Fruit fly (Drosophila melanogaster) whole organism, embryonic: Measurements from ENCODE around the gene Eato.

Experiments used
- Adf1 ChIP-seq: fragments of 200-800 bp; sonication (Bioruptor generic); IDR thresholded peaks from 2 replicates; pipeline ENCODE4 v1.3.6; 2022; ENCODE audit warnings: missing biosample characterization, missing genetic modification characterization
- Atf6 ChIP-seq: fragments of 200-800 bp; sonication (Bioruptor generic); IDR thresholded peaks from 2 replicates; pipeline ENCODE4 v1.3.6; 2022; ENCODE audit warnings: missing biosample characterization, missing genetic modification characterization
- B-H1 ChIP-seq: fragments of 200-800 bp; sonication (Bioruptor generic); IDR thresholded peaks from 3 replicates; pipeline ENCODE4 v1.3.6; 2022; ENCODE audit warnings: missing biosample characterization, missing genetic modification characterization
- Bteb2 ChIP-seq: fragments of 200-800 bp; sonication (Bioruptor generic); optimal IDR thresholded peaks from 2 replicates; lab custom pipeline; 2016; ENCODE audit warnings: missing biosample characterization, missing genetic modification characterization
- CG10147 ChIP-seq: fragments of 200-800 bp; sonication (Bioruptor generic); optimal IDR thresholded peaks from 2 replicates; lab custom pipeline; 2019; ENCODE audit warnings: missing biosample characterization, mild to moderate bottlenecking, missing genetic modification characterization, moderate library complexity
- CG12299 ChIP-seq: fragments of 200-800 bp; sonication (Bioruptor generic); optimal IDR thresholded peaks from 2 replicates; lab custom pipeline; 2018; ENCODE audit warnings: missing biosample characterization, mild to moderate bottlenecking, missing genetic modification characterization
- CG12659 ChIP-seq: fragments of 200-800 bp; sonication (Bioruptor generic); optimal IDR thresholded peaks from 3 replicates; lab custom pipeline; 2017; ENCODE audit warnings: mild to moderate bottlenecking, missing biosample characterization, missing genetic modification reagents, missing genetic modification characterization
- CG13424 ChIP-seq: fragments of 200-800 bp; sonication (Bioruptor generic); optimal IDR thresholded peaks from 2 replicates; lab custom pipeline; 2019; ENCODE audit warnings: missing biosample characterization, mild to moderate bottlenecking, missing genetic modification characterization, moderate library complexity
- CG13624 ChIP-seq: fragments of 200-800 bp; sonication (Bioruptor generic); optimal IDR thresholded peaks from 2 replicates; lab custom pipeline; 2016; ENCODE audit warnings: missing biosample characterization, missing genetic modification characterization
- CG15514 ChIP-seq: fragments of 200-800 bp; sonication (Bioruptor generic); optimal IDR thresholded peaks from 3 replicates; lab custom pipeline; 2017; ENCODE audit warnings: missing biosample characterization, missing genetic modification characterization, mild to moderate bottlenecking, moderate library complexity, missing genetic modification reagents
- CG17186 ChIP-seq: fragments of 200-800 bp; sonication (Bioruptor generic); optimal IDR thresholded peaks from 3 replicates; lab custom pipeline; 2017; ENCODE audit warnings: missing biosample characterization, missing genetic modification reagents, missing genetic modification characterization
- CG17802 ChIP-seq: fragments of 200-800 bp; sonication (Bioruptor generic); optimal IDR thresholded peaks from 2 replicates; lab custom pipeline; 2018; ENCODE audit warnings: missing biosample characterization, mild to moderate bottlenecking, missing genetic modification characterization, moderate library complexity
- CG18599 ChIP-seq: fragments of 200-800 bp; sonication (Bioruptor generic); optimal IDR thresholded peaks from 3 replicates; lab custom pipeline; 2017; ENCODE audit warnings: missing biosample characterization, missing genetic modification characterization, mild to moderate bottlenecking, moderate library complexity, missing genetic modification reagents
- CG30403 ChIP-seq: fragments of 200-800 bp; sonication (Bioruptor generic); optimal IDR thresholded peaks from 3 replicates; lab custom pipeline; 2016; ENCODE audit warnings: missing biosample characterization, missing genetic modification characterization
- CG42726 ChIP-seq: fragments of 200-800 bp; sonication (Bioruptor generic); IDR thresholded peaks from 2 replicates; pipeline ENCODE4 v1.3.6; 2022; ENCODE audit warnings: missing biosample characterization, missing genetic modification characterization; ENCODE audit not compliant: partially characterized antibody
- CG4617 ChIP-seq: fragments of 200-800 bp; sonication (Bioruptor generic); optimal IDR thresholded peaks from 3 replicates; lab custom pipeline; 2016; ENCODE audit warnings: missing biosample characterization, missing genetic modification characterization, borderline replicate concordance
- CG8089 ChIP-seq: fragments of 200-800 bp; sonication (Bioruptor generic); optimal IDR thresholded peaks from 3 replicates; lab custom pipeline; 2016; ENCODE audit warnings: missing biosample characterization, missing genetic modification characterization
- CG9727 ChIP-seq: fragments of 200-800 bp; sonication (Bioruptor generic); optimal IDR thresholded peaks from 3 replicates; lab custom pipeline; 2017; ENCODE audit warnings: missing biosample characterization, mild to moderate bottlenecking, missing genetic modification characterization
- Hmx ChIP-seq: fragments of 200-800 bp; sonication (Bioruptor generic); optimal IDR thresholded peaks from 2 replicates; lab custom pipeline; 2016; ENCODE audit warnings: missing biosample characterization, missing genetic modification characterization
- Kr ChIP-seq: fragments of 200-800 bp; sonication (Bioruptor generic); optimal IDR thresholded peaks from 2 replicates; lab custom pipeline; 2017; ENCODE audit warnings: missing biosample characterization, mild to moderate bottlenecking, missing genetic modification characterization
- NfI ChIP-seq: fragments of 200-800 bp; sonication (Bioruptor generic); optimal IDR thresholded peaks from 3 replicates; lab custom pipeline; 2018; ENCODE audit warnings: missing biosample characterization, mild to moderate bottlenecking, missing genetic modification characterization, moderate library complexity
- Sry-β ChIP-seq: fragments of 200-800 bp; sonication (Bioruptor generic); optimal IDR thresholded peaks from 2 replicates; lab custom pipeline; 2018; ENCODE audit warnings: missing biosample characterization, mild to moderate bottlenecking, missing genetic modification characterization, moderate library complexity
- Stat92E ChIP-seq, 3 experiments: fragments of >200 bp in 2 of 3; fragments of 200-800 bp in 1 of 3; sonication (Bioruptor generic) in 1 of 3; optimal IDR thresholded peaks; 2 replicates each; lab custom pipeline; 2017 to 2019; ENCODE audit warnings: missing biosample characterization in 3 of 3, missing genetic modification characterization in 3 of 3, mild to moderate bottlenecking in 1 of 3, moderate library complexity in 1 of 3
- ab ChIP-seq: fragments of 200-800 bp; sonication (Bioruptor generic); optimal IDR thresholded peaks from 2 replicates; lab custom pipeline; 2016; ENCODE audit warnings: missing biosample characterization, missing genetic modification characterization
- al ChIP-seq: fragments of 200-800 bp; sonication (Bioruptor generic); IDR thresholded peaks from 2 replicates; pipeline ENCODE4 v1.3.6; 2022; ENCODE audit warnings: missing biosample characterization, missing genetic modification characterization
- bbx ChIP-seq: fragments of 200-800 bp; sonication (Bioruptor generic); IDR thresholded peaks from 2 replicates; pipeline ENCODE4 v1.3.6; 2022; ENCODE audit warnings: missing biosample characterization, missing genetic modification characterization; ENCODE audit not compliant: partially characterized antibody
- bsh ChIP-seq, 2 experiments: fragments of 200-800 bp; sonication (Bioruptor generic); optimal IDR thresholded peaks; 2 replicates each; lab custom pipeline; 2017 to 2018; ENCODE audit warnings: mild to moderate bottlenecking in 2 of 2, missing biosample characterization in 2 of 2, missing genetic modification characterization in 2 of 2, moderate library complexity in 1 of 2
- crp ChIP-seq, 2 experiments: fragments of 200-800 bp; sonication (Bioruptor generic); optimal IDR thresholded peaks; 2 replicates in 1 of 2; 3 replicates in 1 of 2; lab custom pipeline; 2017; ENCODE audit warnings: missing biosample characterization in 2 of 2, missing genetic modification characterization in 2 of 2, mild to moderate bottlenecking in 1 of 2, moderate library complexity in 1 of 2
- dati ChIP-seq: fragments of 200-800 bp; sonication (Bioruptor generic); IDR thresholded peaks from 2 replicates; pipeline ENCODE4 v1.3.6; 2022; ENCODE audit warnings: missing biosample characterization, missing genetic modification characterization
- dpn ChIP-seq, 2 experiments: fragments of 200-800 bp; sonication (Bioruptor generic); optimal IDR thresholded peaks; 3 replicates each; lab custom pipeline; 2016; ENCODE audit warnings: missing biosample characterization in 2 of 2, missing genetic modification characterization in 2 of 2
- fu2 ChIP-seq: fragments of 200-800 bp; sonication (Bioruptor generic); optimal IDR thresholded peaks from 2 replicates; lab custom pipeline; 2016; ENCODE audit warnings: missing biosample characterization, missing genetic modification characterization
- gcm ChIP-seq: fragments of 200-800 bp; sonication (Bioruptor generic); optimal IDR thresholded peaks from 2 replicates; lab custom pipeline; 2019; ENCODE audit warnings: missing biosample characterization, mild to moderate bottlenecking, missing genetic modification characterization, moderate library complexity
- hb ChIP-seq: fragments of 200-800 bp; sonication (Bioruptor generic); IDR thresholded peaks from 3 replicates; pipeline ENCODE4 v1.3.6; 2022; ENCODE audit warnings: missing biosample characterization, missing genetic modification characterization; ENCODE audit not compliant: partially characterized antibody
- insv ChIP-seq, 2 experiments: fragments of 200-800 bp; sonication (Bioruptor generic); optimal IDR thresholded peaks; 3 replicates each; lab custom pipeline; 2016 to 2018; ENCODE audit warnings: missing biosample characterization in 2 of 2, missing genetic modification characterization in 2 of 2
- jumu ChIP-seq: fragments of 200-800 bp; sonication (Bioruptor generic); optimal IDR thresholded peaks from 3 replicates; lab custom pipeline; 2016; ENCODE audit warnings: missing biosample characterization, missing genetic modification characterization
- lmd ChIP-seq: fragments of 200-800 bp; sonication (Bioruptor generic); IDR thresholded peaks from 2 replicates; pipeline ENCODE4 v1.3.6; 2022; ENCODE audit warnings: missing biosample characterization, missing genetic modification characterization
- mld ChIP-seq: fragments of 200-800 bp; sonication (Bioruptor generic); IDR thresholded peaks from 3 replicates; pipeline ENCODE4 v1.3.6; 2022; ENCODE audit warnings: missing biosample characterization, missing genetic modification characterization; ENCODE audit not compliant: partially characterized antibody
- pfk ChIP-seq: fragments of 200-800 bp; sonication (Bioruptor generic); optimal IDR thresholded peaks from 2 replicates; lab custom pipeline; 2018; ENCODE audit warnings: missing biosample characterization, mild to moderate bottlenecking, missing genetic modification characterization, moderate library complexity
- pum ChIP-seq: fragments of 200-800 bp; sonication (Bioruptor generic); optimal IDR thresholded peaks from 2 replicates; lab custom pipeline; 2016; ENCODE audit warnings: missing biosample characterization, missing genetic modification characterization
- pzg ChIP-seq: fragments of 200-800 bp; sonication (Bioruptor generic); optimal IDR thresholded peaks from 3 replicates; lab custom pipeline; 2018; ENCODE audit warnings: missing biosample characterization, mild to moderate bottlenecking, missing genetic modification characterization, moderate library complexity
- row ChIP-seq: fragments of 200-800 bp; sonication (Bioruptor generic); IDR thresholded peaks from 3 replicates; pipeline ENCODE4 v1.3.6; 2022; ENCODE audit warnings: missing biosample characterization, missing genetic modification characterization
- sna ChIP-seq: fragments of 200-800 bp; sonication (Bioruptor generic); IDR thresholded peaks from 2 replicates; pipeline ENCODE4 v1.3.6; 2022; ENCODE audit warnings: missing biosample characterization, missing genetic modification characterization; ENCODE audit not compliant: partially characterized antibody
- tio ChIP-seq: fragments of 200-800 bp; sonication (Bioruptor generic); optimal IDR thresholded peaks from 2 replicates; lab custom pipeline; 2017; ENCODE audit warnings: missing biosample characterization, missing genetic modification characterization, inconsistent platforms
- ttk ChIP-seq: fragments of 200-800 bp; sonication (Bioruptor generic); IDR thresholded peaks from 2 replicates; pipeline ENCODE4 v2.1.2; 2022; ENCODE audit warnings: missing biosample characterization, missing genetic modification characterization
- vnd ChIP-seq: fragments of 200-800 bp; sonication (Bioruptor generic); IDR thresholded peaks from 3 replicates; pipeline ENCODE4 v1.3.6; 2022; ENCODE audit warnings: missing biosample characterization, missing genetic modification characterization; ENCODE audit not compliant: partially characterized antibody

Gene Eato

DNA sequence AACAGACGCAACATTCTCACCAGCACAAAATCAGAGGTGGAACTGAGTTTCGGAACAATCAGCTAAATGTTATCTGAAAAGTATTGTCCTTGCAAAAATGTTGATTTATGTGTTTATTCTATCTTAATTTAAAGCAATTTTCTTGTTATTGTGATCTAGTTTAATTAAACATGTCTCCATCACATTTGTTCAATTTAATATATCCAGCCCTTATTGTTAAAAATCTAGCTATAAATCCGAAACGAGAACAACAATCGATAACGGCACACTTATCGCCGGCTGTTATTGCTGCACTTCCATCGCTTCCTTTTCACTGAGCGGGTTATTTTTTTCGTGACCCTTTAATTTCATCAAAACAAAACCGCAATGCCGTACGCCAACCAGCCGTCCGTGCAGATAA is 49.2 kb downstream of the Eato start, which contains the start of the genes GatC, PolG2 and Polr2C (continued):
- TF ChIP-seq CG13424 (peak; percentile 43), pum (GFP tag; lab: Kevin White, UChicago) (peak; percentile 15), bsh (GFP tag; optimal IDR thresholded peaks at IDR 0.05; lab: Kevin White, UChicago) (peak in 1 of 2 experiments; percentile 23), CG17802 (tag; lab: Kevin White, UChicago) (peak; percentile 37), vnd (GFP tag; lab: Robert Waterston, UW) (peak; percentile 82), Atf6 (GFP tag; lab: Robert Waterston, UW) (no peak), gcm (GFP tag; lab: Kevin White, UChicago) (peak; percentile 53), hb (peak; percentile 67; the same call in 2 of the 3 replicates), CG10147 (GFP tag; lab: Kevin White, UChicago) (no peak), mld (GFP tag; lab: Robert Waterston, UW) (peak; percentile 78; the same call in 2 of the 3 replicates), CG4617 (GFP tag; lab: Kevin White, UChicago) (peak; percentile 94), insv (GFP tag; optimal IDR thresholded peaks at IDR 0.05; lab: Kevin White, UChicago) (peak in 1 of 2 experiments; percentile 46), CG30403 (GFP tag; lab: Kevin White, UChicago) (peak; percentile 55), CG9727 (peak; percentile 24), CG15514 (GFP tag; lab: Kevin White, UChicago) (peak; percentile 82), B-H1 (no peak; the same call in 2 of the 3 replicates), Stat92E (GFP tag; optimal IDR thresholded peaks at IDR 0.05; lab: Kevin White, UChicago) (peak in 1 of 3 experiments; percentile 52), row (GFP tag; lab: Robert Waterston, UW) (peak; percentile 92), CG13624 (GFP tag; lab: Kevin White, UChicago) (peak; percentile 36), CG8089 (GFP tag; lab: Kevin White, UChicago) (peak; percentile 12), bbx (GFP tag; lab: Robert Waterston, UW) (peak; percentile 76), NfI (GFP tag; lab: Kevin White, UChicago) (peak; percentile 60), pfk (GFP tag; lab: Kevin White, UChicago) (no peak), dpn (GFP tag; optimal IDR thresholded peaks at IDR 0.05; lab: Kevin White, UChicago) (peak; percentile 28 to 66), ab (GFP tag; lab: Kevin White, UChicago) (peak; percentile 14), Sry-β (peak; percentile 81), CG18599 (no peak), tio (GFP tag; lab: Kevin White, UChicago) (no peak), crp (GFP tag; optimal IDR thresholded peaks at IDR 0.05; lab: Kevin White, UChicago) (peak in 1 of 2 experiments; percentile 37), CG12299 (tag; lab: Kevin White, UChicago) (peak; percentile 64), dati (GFP tag; lab: Robert Waterston, UW) (no peak), fu2 (GFP tag; lab: Kevin White, UChicago) (peak; percentile 32), jumu (GFP tag; lab: Kevin White, UChicago) (peak; percentile 35), pzg (peak; percentile 72), Kr (peak; percentile 83), Adf1 (GFP tag; lab: Robert Waterston, UW) (0 out of 2 replicates have a peak, but pooled peaks have one; percentile 25), sna (peak; percentile 81), Bteb2 (GFP tag; lab: Kevin White, UChicago) (peak; percentile 58), ttk (GFP tag; lab: Robert Waterston, UW) (peak; percentile 10; the same call in 1 of the 2 replicates), lmd (GFP tag; lab: Robert Waterston, UW) (peak; percentile 41; the same call in 1 of the 2 replicates), al (GFP tag; lab: Robert Waterston, UW) (peak; percentile 33; the same call in 1 of the 2 replicates), CG12659 (peak; percentile 75), CG42726 (peak; percentile 6; the same call in 1 of the 2 replicates), Hmx (GFP tag; lab: Kevin White, UChicago) (no peak), CG17186 (GFP tag; lab: Kevin White, UChicago) (peak; percentile 63)
- TF ChIP-seq, all 482 proteins: peak for 179
